Fruit fly (Drosophila melanogaster): ENCODE results near the gene CG43867.

dm6 chrX:900725-901345, 26.9 kb downstream of the CG43867 start:
- TF ChIP-seq psq (optimal IDR thresholded peaks at IDR 0.05) (no peak), Dll (optimal IDR thresholded peaks at IDR 0.05) (no peak), CG8478 (optimal IDR thresholded peaks at IDR 0.05) (no peak)
